Worm (Caenorhabditis elegans): ENCODE results near the gene F18E3.13.

DNA sequence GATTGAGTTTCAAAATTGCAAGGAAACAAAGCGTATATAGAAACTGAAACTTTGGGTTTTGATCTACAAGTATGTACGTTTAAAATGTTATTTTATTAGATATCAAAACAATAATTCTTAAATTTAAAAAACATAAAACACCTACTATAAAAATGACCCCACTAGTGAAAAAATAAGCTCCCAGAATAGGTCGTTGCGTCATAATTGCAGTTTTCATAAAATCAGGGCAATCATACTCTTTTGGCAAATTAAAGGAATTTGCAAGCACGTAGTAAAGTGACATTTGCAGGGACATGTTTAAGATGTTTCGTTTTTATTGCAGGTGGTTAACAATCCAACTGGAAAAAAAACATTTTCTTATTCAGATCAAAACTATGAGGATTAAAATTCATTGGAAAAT, 7.4 kb upstream of the F18E3.13 start, which contains the start of gene srt-6:
- TF ChIP-seq rnt-1 (tag; optimal IDR thresholded peaks at IDR 0.05) (no peak), ceh-24 (tag; optimal IDR thresholded peaks at IDR 0.05) (no peak), hlh-30 (tag; optimal IDR thresholded peaks at IDR 0.05; ENCODE audit: insufficient read depth) (no peak), ama-1 (optimal IDR thresholded peaks at IDR 0.05) (no peak)

Measured in whole organism, late embryonic.